Fruit fly (Drosophila melanogaster): ENCODE measurements around the gene St2.

The St2 gene

dm6 chr3R:9251543-9251942 lies at the start of gene St2:
St2 (plus strand) TSS chr3R:9251843.
- TF ChIP-seq Dll (optimal IDR thresholded peaks at IDR 0.05) (no peak), pan (optimal IDR thresholded peaks at IDR 0.05) (no peak), usp (GFP tag; optimal IDR thresholded peaks at IDR 0.05) (no peak), psq (optimal IDR thresholded peaks at IDR 0.05) (no peak), CG8478 (optimal IDR thresholded peaks at IDR 0.05) (no peak), EcR (GFP tag; optimal IDR thresholded peaks at IDR 0.05) (no peak)

- no peak for TF ChIP-seq pan (optimal IDR thresholded peaks at IDR 0.05)
- no peak for TF ChIP-seq usp (GFP tag; optimal IDR thresholded peaks at IDR 0.05)
- no peak for TF ChIP-seq EcR (GFP tag; optimal IDR thresholded peaks at IDR 0.05)
Observed at dm6 chr3R:9213029-9213428, 38.6 kb upstream of the St2 start.

dm6 chr3R:9214235-9214634 lies 37.4 kb upstream of the St2 start:
- no peak for TF ChIP-seq Dll (optimal IDR thresholded peaks at IDR 0.05)
- no peak for TF ChIP-seq usp (GFP tag; optimal IDR thresholded peaks at IDR 0.05)
- TF ChIP-seq CG8478 (optimal IDR thresholded peaks at IDR 0.05), result no peak
- no peak for TF ChIP-seq psq (optimal IDR thresholded peaks at IDR 0.05)
- TF ChIP-seq EcR (GFP tag; optimal IDR thresholded peaks at IDR 0.05), result no peak
- no peak for TF ChIP-seq pan (optimal IDR thresholded peaks at IDR 0.05)

dm6 chr3R:9215551-9215950 lies 36.1 kb upstream of the St2 start:
- TF ChIP-seq CG8478 (optimal IDR thresholded peaks at IDR 0.05) (no peak), EcR (GFP tag; optimal IDR thresholded peaks at IDR 0.05) (no peak), Dll (optimal IDR thresholded peaks at IDR 0.05) (no peak), pan (optimal IDR thresholded peaks at IDR 0.05) (no peak)

dm6 chr3R:9217607-9218006 lies 34.0 kb upstream of the St2 start:
- TF ChIP-seq Dll (optimal IDR thresholded peaks at IDR 0.05), result no peak
- TF ChIP-seq EcR (GFP tag; optimal IDR thresholded peaks at IDR 0.05), result peak in 1 of 2 experiments; percentile 24

dm6 chr3R:9220064-9220864 lies 31.4 kb upstream of the St2 start:
- TF ChIP-seq usp (GFP tag; optimal IDR thresholded peaks at IDR 0.05) (no peak), pan (optimal IDR thresholded peaks at IDR 0.05) (no peak), CG8478 (optimal IDR thresholded peaks at IDR 0.05) (no peak), Dll (optimal IDR thresholded peaks at IDR 0.05) (no peak), psq (optimal IDR thresholded peaks at IDR 0.05) (no peak), EcR (GFP tag; optimal IDR thresholded peaks at IDR 0.05) (no peak)

- TF ChIP-seq EcR (GFP tag; optimal IDR thresholded peaks at IDR 0.05), result no peak
- TF ChIP-seq CG8478 (optimal IDR thresholded peaks at IDR 0.05), result no peak
- no peak for TF ChIP-seq psq (optimal IDR thresholded peaks at IDR 0.05)
- no peak for TF ChIP-seq usp (GFP tag; optimal IDR thresholded peaks at IDR 0.05)
- no peak for TF ChIP-seq pan (optimal IDR thresholded peaks at IDR 0.05)
- TF ChIP-seq Dll (optimal IDR thresholded peaks at IDR 0.05), result no peak
Observed at dm6 chr3R:9222355-9222754, 29.3 kb upstream of the St2 start.

dm6 chr3R:9224807-9225206 lies 26.8 kb upstream of the St2 start:
- TF ChIP-seq pan (optimal IDR thresholded peaks at IDR 0.05), result no peak
- TF ChIP-seq Dll (optimal IDR thresholded peaks at IDR 0.05), result no peak
- no peak for TF ChIP-seq usp (GFP tag; optimal IDR thresholded peaks at IDR 0.05)

dm6 chr3R:9226146-9226545 lies 25.5 kb upstream of the St2 start:
- TF ChIP-seq psq (optimal IDR thresholded peaks at IDR 0.05) (no peak), Dll (optimal IDR thresholded peaks at IDR 0.05) (no peak), EcR (GFP tag; optimal IDR thresholded peaks at IDR 0.05) (no peak), CG8478 (optimal IDR thresholded peaks at IDR 0.05) (no peak), usp (GFP tag; optimal IDR thresholded peaks at IDR 0.05) (no peak), pan (optimal IDR thresholded peaks at IDR 0.05) (no peak)

dm6 chr3R:9226701-9227313 lies 24.8 kb upstream of the St2 start:
- TF ChIP-seq Dll (optimal IDR thresholded peaks at IDR 0.05), result peak; percentile 79
- no peak for TF ChIP-seq psq (optimal IDR thresholded peaks at IDR 0.05)
- TF ChIP-seq usp (GFP tag; optimal IDR thresholded peaks at IDR 0.05), result no peak
- TF ChIP-seq CG8478 (optimal IDR thresholded peaks at IDR 0.05), result peak; percentile 13

dm6 chr3R:9227330-9227729 lies 24.3 kb upstream of the St2 start:
- no peak for TF ChIP-seq psq (optimal IDR thresholded peaks at IDR 0.05)
- TF ChIP-seq usp (GFP tag; optimal IDR thresholded peaks at IDR 0.05), result no peak
- no peak for TF ChIP-seq EcR (GFP tag; optimal IDR thresholded peaks at IDR 0.05)
- TF ChIP-seq pan (optimal IDR thresholded peaks at IDR 0.05), result no peak
- no peak for TF ChIP-seq Dll (optimal IDR thresholded peaks at IDR 0.05)
- no peak for TF ChIP-seq CG8478 (optimal IDR thresholded peaks at IDR 0.05)

dm6 chr3R:9227944-9228343 lies 23.7 kb upstream of the St2 start:
- TF ChIP-seq usp (GFP tag; optimal IDR thresholded peaks at IDR 0.05) (no peak), Dll (optimal IDR thresholded peaks at IDR 0.05) (no peak), pan (optimal IDR thresholded peaks at IDR 0.05) (no peak), EcR (GFP tag; optimal IDR thresholded peaks at IDR 0.05) (no peak), CG8478 (optimal IDR thresholded peaks at IDR 0.05) (no peak), psq (optimal IDR thresholded peaks at IDR 0.05) (no peak)
